Worm (Caenorhabditis elegans): ENCODE measurements around the gene K07C5.9.

DNA sequence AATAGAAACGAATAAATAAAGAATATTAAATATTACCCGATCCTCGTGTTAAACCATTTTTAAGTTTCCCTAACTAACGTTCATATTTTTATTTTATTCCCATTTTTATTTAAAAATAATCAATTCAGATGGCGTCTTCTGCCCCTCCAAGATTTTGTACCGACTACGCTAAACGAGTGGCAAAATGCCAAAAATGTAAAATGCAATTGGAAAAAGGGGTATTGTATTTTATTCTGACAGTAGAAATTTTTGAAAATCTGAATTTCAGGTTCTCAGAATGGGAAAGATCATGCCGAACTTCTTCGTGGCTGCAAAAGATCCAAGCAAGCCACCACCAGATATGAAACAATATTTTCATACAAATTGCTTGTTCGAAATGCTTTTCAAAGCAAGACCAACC is 7.0 kb downstream of the K07C5.9 start, which contains the start of gene K07C5.3:
- no peak for TF ChIP-seq cog-1 (tag; optimal IDR thresholded peaks at IDR 0.05)
- TF ChIP-seq ref-1 (GFP tag; conservative IDR thresholded peaks at IDR 0.05), result no peak
- no peak for TF ChIP-seq flt-1 (GFP tag; IDR thresholded peaks at IDR 0.05)
